Fruit fly (Drosophila melanogaster) whole organism, adult: ENCODE data around the gene beta-Man.
A peak's percentile ranks its signal among the peaks of the same experiment; 100 is the strongest.

ENCODE experiments used
- CG1620 ChIP-seq: fragments of 200-800 bp; sonication (Bioruptor generic); optimal IDR thresholded peaks from 2 replicates; lab custom pipeline; 2016; ENCODE audit warnings: missing biosample characterization, missing genetic modification characterization
- CG5204 ChIP-seq: fragments of 200-800 bp; sonication (Bioruptor generic); optimal IDR thresholded peaks from 2 replicates; lab custom pipeline; 2016; ENCODE audit warnings: missing biosample characterization, missing genetic modification characterization
- Hr96 ChIP-seq: fragments of 200-800 bp; sonication (Bioruptor generic); optimal IDR thresholded peaks from 2 replicates; lab custom pipeline; 2016; ENCODE audit warnings: missing biosample characterization, missing genetic modification characterization
- Mnt ChIP-seq: fragments of 200-800 bp; sonication (Bioruptor generic); optimal IDR thresholded peaks from 2 replicates; lab custom pipeline; 2016; ENCODE audit warnings: missing biosample characterization, mild to moderate bottlenecking, missing genetic modification characterization
- bab1 ChIP-seq: fragments of 200-800 bp; sonication (Bioruptor generic); optimal IDR thresholded peaks from 3 replicates; lab custom pipeline; 2019; ENCODE audit warnings: missing biosample characterization, mild to moderate bottlenecking, missing genetic modification characterization, moderate library complexity
- cic ChIP-seq: fragments of 200-800 bp; sonication (Bioruptor generic); optimal IDR thresholded peaks from 2 replicates; lab custom pipeline; 2017; ENCODE audit warnings: missing biosample characterization, mild to moderate bottlenecking, missing genetic modification characterization, moderate library complexity
- cnc ChIP-seq, 2 experiments: fragments of >200 bp; optimal IDR thresholded peaks; 2 replicates each; lab custom pipeline; 2017
- kay ChIP-seq: fragments of 200-800 bp; sonication (Bioruptor generic); peaks from one replicate; lab custom pipeline; 2016; ENCODE audit warnings: missing biosample characterization, missing genetic modification characterization, borderline replicate concordance
- tj ChIP-seq: fragments of 200-800 bp; sonication (Bioruptor generic); optimal IDR thresholded peaks from 3 replicates; lab custom pipeline; 2017; ENCODE audit warnings: missing biosample characterization, mild to moderate bottlenecking, missing genetic modification characterization, moderate library complexity

dm6 chr3R:4234991-4235553, 38.1 kb downstream of the beta-Man start, which contains the start of gene Gel:
- TF ChIP-seq Mnt (GFP tag; lab: Kevin White, UChicago), result peak; percentile 15
- TF ChIP-seq CG1620 (GFP tag; lab: Kevin White, UChicago), result no peak
- no peak for TF ChIP-seq tj (GFP tag; lab: Kevin White, UChicago)
- TF ChIP-seq CG5204 (GFP tag; lab: Kevin White, UChicago), result no peak
- no peak for TF ChIP-seq Hr96 (GFP tag; lab: Kevin White, UChicago)
- peak; percentile 53 for TF ChIP-seq cic (GFP tag; lab: Kevin White, UChicago)
- no peak for TF ChIP-seq bab1 (GFP tag; lab: Kevin White, UChicago)
- TF ChIP-seq kay (GFP tag; lab: Kevin White, UChicago), result no peak
- no peak for TF ChIP-seq cnc (optimal IDR thresholded peaks at IDR 0.05; lab: Kevin White, UChicago)
